Fruit fly (Drosophila melanogaster) whole organism, embryonic: ENCODE measurements around the gene Tsc1.

Source experiments
- CG12155 ChIP-seq: fragments of 200-800 bp; sonication (Bioruptor generic); optimal IDR thresholded peaks from 3 replicates; lab custom pipeline; 2016; ENCODE audit warnings: missing biosample characterization, missing genetic modification characterization
- CG4360 ChIP-seq: fragments of 200-800 bp; sonication (Bioruptor generic); IDR thresholded peaks from 2 replicates; pipeline ENCODE4 v1.3.6; 2022; ENCODE audit warnings: missing biosample characterization, missing genetic modification characterization
- CG6813 ChIP-seq: fragments of 200-800 bp; sonication (Bioruptor generic); optimal IDR thresholded peaks from 2 replicates; lab custom pipeline; 2017; ENCODE audit warnings: missing biosample characterization, missing genetic modification characterization, mild to moderate bottlenecking, moderate library complexity, missing genetic modification reagents
- HmgZ ChIP-seq: fragments of 200-800 bp; sonication (Bioruptor generic); optimal IDR thresholded peaks from 2 replicates; lab custom pipeline; 2018; ENCODE audit warnings: missing biosample characterization, mild to moderate bottlenecking, missing genetic modification characterization
- gfzf ChIP-seq: fragments of 200-800 bp; sonication (Bioruptor generic); optimal IDR thresholded peaks from 2 replicates; lab custom pipeline; 2016; ENCODE audit warnings: missing biosample characterization, mild to moderate bottlenecking, missing genetic modification characterization, moderate library complexity
- mam ChIP-seq: fragments of 200-800 bp; sonication (Bioruptor generic); optimal IDR thresholded peaks from 3 replicates; lab custom pipeline; 2016; ENCODE audit warnings: missing biosample characterization, missing genetic modification characterization
- zfh1 ChIP-seq: fragments of 200-800 bp; sonication (Bioruptor generic); IDR thresholded peaks from 3 replicates; pipeline ENCODE4 v1.3.6; 2022; ENCODE audit warnings: missing biosample characterization, missing genetic modification characterization

DNA sequence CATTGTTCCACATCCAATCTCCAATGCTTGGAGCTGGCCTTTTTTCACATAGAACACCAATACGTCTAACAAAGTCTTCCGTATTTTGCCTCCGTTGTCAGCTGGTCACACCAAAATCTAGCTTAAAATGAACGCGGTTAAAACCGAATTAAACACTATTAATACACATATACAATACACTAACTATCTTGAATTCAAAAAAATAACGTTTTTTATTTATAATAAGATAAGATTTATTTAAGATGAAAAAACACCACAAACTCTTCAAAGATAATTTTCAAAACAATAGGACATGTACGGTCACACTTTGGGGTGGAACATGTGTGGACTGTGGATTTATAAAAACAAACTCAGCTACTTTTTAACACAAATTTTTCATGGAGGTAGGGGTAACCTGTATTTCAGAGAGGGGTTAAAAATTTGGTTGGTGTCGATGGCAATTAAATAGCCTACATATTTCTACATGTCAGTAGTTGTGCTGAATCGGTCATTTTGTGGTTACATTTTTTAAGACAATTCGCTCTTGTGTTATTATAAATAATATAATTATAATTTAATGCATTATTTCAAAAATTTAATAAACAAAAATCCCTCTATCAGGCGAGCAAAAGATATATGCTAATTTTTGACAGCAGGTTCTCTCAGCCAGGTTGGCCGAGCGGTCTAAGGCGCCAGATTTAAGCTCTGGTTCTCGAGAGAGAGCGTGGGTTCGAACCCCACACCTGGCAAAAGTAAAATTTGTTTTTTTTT, 17.6 kb upstream of the Tsc1 start, which contains the start of gene CG13605:
- TF ChIP-seq HmgZ = peak; percentile 26
- TF ChIP-seq CG12155 (GFP tag; lab: Kevin White, UChicago) = peak; percentile 75
- no peak for TF ChIP-seq CG4360 (GFP tag; lab: Robert Waterston, UW)
- TF ChIP-seq mam (GFP tag; lab: Kevin White, UChicago) = peak; percentile 81
- TF ChIP-seq gfzf (GFP tag; lab: Kevin White, UChicago) = peak; percentile 84
- TF ChIP-seq zfh1 = peak; percentile 50; the same call in 1 of the 3 replicates
- TF ChIP-seq CG6813 (GFP tag; lab: Kevin White, UChicago) = peak; percentile 78
